Fruit fly (Drosophila melanogaster) whole organism, embryonic: Measurements from ENCODE around the gene CG43694.
A peak's percentile ranks its signal among the peaks of the same experiment; 100 is the strongest.

Source experiments
- Antp ChIP-seq: fragments of 200-800 bp; sonication (Bioruptor generic); optimal IDR thresholded peaks from 3 replicates; lab custom pipeline; 2016; ENCODE audit warnings: missing biosample characterization, missing genetic modification characterization
- B-H2 ChIP-seq: fragments of 200-800 bp; sonication (Bioruptor generic); optimal IDR thresholded peaks from 2 replicates; lab custom pipeline; 2018; ENCODE audit warnings: missing biosample characterization, mild to moderate bottlenecking, missing genetic modification characterization
- CG10209 ChIP-seq: fragments of 200-800 bp; sonication (Bioruptor generic); optimal IDR thresholded peaks from 3 replicates; lab custom pipeline; 2017; ENCODE audit warnings: missing biosample characterization, mild to moderate bottlenecking, missing genetic modification characterization, missing genetic modification reagents
- CG11456 ChIP-seq: fragments of 200-800 bp; sonication (Bioruptor generic); IDR thresholded peaks from 3 replicates; pipeline ENCODE4 v1.3.6; 2022; ENCODE audit warnings: missing biosample characterization, missing genetic modification characterization
- CG12236 ChIP-seq: fragments of 200-800 bp; sonication (Bioruptor generic); optimal IDR thresholded peaks from 2 replicates; lab custom pipeline; 2016; ENCODE audit warnings: missing biosample characterization, missing genetic modification characterization
- CG13424 ChIP-seq: fragments of 200-800 bp; sonication (Bioruptor generic); optimal IDR thresholded peaks from 2 replicates; lab custom pipeline; 2019; ENCODE audit warnings: missing biosample characterization, mild to moderate bottlenecking, missing genetic modification characterization, moderate library complexity
- CG14710 ChIP-seq: fragments of 200-800 bp; sonication (Bioruptor generic); optimal IDR thresholded peaks from 3 replicates; lab custom pipeline; 2019; ENCODE audit warnings: missing biosample characterization, mild to moderate bottlenecking, missing genetic modification characterization, moderate library complexity
- CG15073 ChIP-seq: fragments of 200-800 bp; sonication (Bioruptor generic); optimal IDR thresholded peaks from 2 replicates; lab custom pipeline; 2016; ENCODE audit warnings: missing biosample characterization, missing genetic modification characterization
- CG17328 ChIP-seq: fragments of 200-800 bp; sonication (Bioruptor generic); IDR thresholded peaks from 2 replicates; pipeline ENCODE4 v1.3.6; 2022; ENCODE audit warnings: missing biosample characterization, missing genetic modification characterization
- CG17802 ChIP-seq: fragments of 200-800 bp; sonication (Bioruptor generic); optimal IDR thresholded peaks from 2 replicates; lab custom pipeline; 2018; ENCODE audit warnings: missing biosample characterization, mild to moderate bottlenecking, missing genetic modification characterization, moderate library complexity
- CG18764 ChIP-seq: fragments of 200-800 bp; sonication (Bioruptor generic); optimal IDR thresholded peaks from 3 replicates; lab custom pipeline; 2016; ENCODE audit warnings: missing biosample characterization, missing genetic modification characterization
- CG3407 ChIP-seq: fragments of 200-800 bp; sonication (Bioruptor generic); optimal IDR thresholded peaks from 2 replicates; lab custom pipeline; 2018; ENCODE audit warnings: missing biosample characterization, mild to moderate bottlenecking, missing genetic modification characterization
- CG3847 ChIP-seq: fragments of 200-800 bp; sonication (Bioruptor generic); IDR thresholded peaks from 2 replicates; pipeline ENCODE4 v1.3.6; 2022; ENCODE audit warnings: missing biosample characterization, missing genetic modification characterization
- CG5953 ChIP-seq: fragments of 200-800 bp; sonication (Bioruptor generic); IDR thresholded peaks from 2 replicates; pipeline ENCODE4 v1.3.6; 2022; ENCODE audit warnings: missing biosample characterization, missing genetic modification characterization
- CG7556 ChIP-seq: fragments of 200-800 bp; sonication (Bioruptor generic); optimal IDR thresholded peaks from 2 replicates; lab custom pipeline; 2017; ENCODE audit warnings: missing biosample characterization, mild to moderate bottlenecking, missing genetic modification characterization
- CG8478 ChIP-seq: fragments of >200 bp; optimal IDR thresholded peaks from 2 replicates; lab custom pipeline; 2018
- CG8924 ChIP-seq: fragments of 200-800 bp; optimal IDR thresholded peaks from 3 replicates; lab custom pipeline; 2019; ENCODE audit warnings: missing biosample characterization, mild to moderate bottlenecking, missing genetic modification characterization, moderate library complexity
- Dek ChIP-seq: fragments of 200-800 bp; sonication (Bioruptor generic); optimal IDR thresholded peaks from 3 replicates; lab custom pipeline; 2019; ENCODE audit warnings: missing biosample characterization, mild to moderate bottlenecking, missing genetic modification characterization, moderate library complexity
- H15 ChIP-seq: fragments of 200-800 bp; sonication (Bioruptor generic); IDR thresholded peaks from 3 replicates; pipeline ENCODE4 v1.3.6; 2022; ENCODE audit warnings: missing biosample characterization, missing genetic modification characterization
- HLH3B ChIP-seq: fragments of 200-800 bp; sonication (Bioruptor generic); IDR thresholded peaks from 2 replicates; pipeline ENCODE4 v1.3.6; 2022; ENCODE audit warnings: missing biosample characterization, missing genetic modification characterization
- Hr3 ChIP-seq: fragments of 200-800 bp; sonication (Bioruptor generic); optimal IDR thresholded peaks from 3 replicates; lab custom pipeline; 2016; ENCODE audit warnings: missing biosample characterization, missing genetic modification characterization
- Mes4 ChIP-seq: fragments of 200-800 bp; sonication (Bioruptor generic); optimal IDR thresholded peaks from 2 replicates; lab custom pipeline; 2016; ENCODE audit warnings: missing biosample characterization, missing genetic modification characterization
- Oaz ChIP-seq: fragments of 200-800 bp; sonication (Bioruptor generic); IDR thresholded peaks from 2 replicates; pipeline ENCODE4 v1.3.6; 2022; ENCODE audit warnings: missing biosample characterization, missing genetic modification characterization
- Oli ChIP-seq: fragments of 200-800 bp; sonication (Bioruptor generic); optimal IDR thresholded peaks from 2 replicates; lab custom pipeline; 2018; ENCODE audit warnings: missing biosample characterization, mild to moderate bottlenecking, missing genetic modification characterization, moderate library complexity
- Poxn ChIP-seq: fragments of 200-800 bp; sonication (Bioruptor generic); IDR thresholded peaks from 2 replicates; pipeline ENCODE4 v1.3.6; 2022; ENCODE audit warnings: missing biosample characterization, missing genetic modification characterization
- Rx ChIP-seq: fragments of 200-800 bp; sonication (Bioruptor generic); IDR thresholded peaks from 2 replicates; pipeline ENCODE4 v1.3.6; 2022; ENCODE audit warnings: missing biosample characterization, missing genetic modification characterization
- ab ChIP-seq: fragments of 200-800 bp; sonication (Bioruptor generic); optimal IDR thresholded peaks from 2 replicates; lab custom pipeline; 2016; ENCODE audit warnings: missing biosample characterization, missing genetic modification characterization
- ap ChIP-seq: fragments of 200-800 bp; sonication (Bioruptor generic); IDR thresholded peaks from 2 replicates; pipeline ENCODE4 v1.3.6; 2022; ENCODE audit warnings: missing biosample characterization, missing genetic modification characterization
- ase ChIP-seq: fragments of 200-800 bp; sonication (Bioruptor generic); IDR thresholded peaks from 3 replicates; pipeline ENCODE4 v1.3.6; 2022; ENCODE audit warnings: missing biosample characterization, missing genetic modification characterization
- az2 ChIP-seq: fragments of 200-800 bp; sonication (Bioruptor generic); optimal IDR thresholded peaks from 3 replicates; lab custom pipeline; 2016; ENCODE audit warnings: missing biosample characterization, missing genetic modification characterization
- chm ChIP-seq: fragments of 200-800 bp; sonication (Bioruptor generic); IDR thresholded peaks from 2 replicates; pipeline ENCODE4 v1.3.6; 2022; ENCODE audit warnings: missing biosample characterization, missing genetic modification characterization
- crol ChIP-seq: fragments of 200-800 bp; sonication (Bioruptor generic); IDR thresholded peaks from 2 replicates; pipeline ENCODE4 v1.3.6; 2022; ENCODE audit warnings: missing biosample characterization, missing genetic modification characterization
- dan ChIP-seq: fragments of 200-800 bp; sonication (Bioruptor generic); IDR thresholded peaks from 2 replicates; pipeline ENCODE4 v1.3.6; 2022; ENCODE audit warnings: missing biosample characterization, missing genetic modification characterization
- fd96Cb ChIP-seq: fragments of 200-800 bp; sonication (Bioruptor generic); optimal IDR thresholded peaks from 2 replicates; lab custom pipeline; 2018; ENCODE audit warnings: missing biosample characterization, mild to moderate bottlenecking, missing genetic modification characterization, moderate library complexity
- fru ChIP-seq: fragments of >200 bp; optimal IDR thresholded peaks from 2 replicates; lab custom pipeline; 2017
- gcm ChIP-seq: fragments of 200-800 bp; sonication (Bioruptor generic); optimal IDR thresholded peaks from 2 replicates; lab custom pipeline; 2019; ENCODE audit warnings: missing biosample characterization, mild to moderate bottlenecking, missing genetic modification characterization, moderate library complexity
- gem ChIP-seq: fragments of 200-800 bp; sonication (Bioruptor generic); optimal IDR thresholded peaks from 2 replicates; lab custom pipeline; 2019; ENCODE audit warnings: missing biosample characterization, mild to moderate bottlenecking, missing genetic modification characterization, moderate library complexity
- grau ChIP-seq: fragments of 200-800 bp; optimal IDR thresholded peaks from 3 replicates; lab custom pipeline; 2019; ENCODE audit warnings: missing biosample characterization, mild to moderate bottlenecking, missing genetic modification characterization, moderate library complexity
- gsb ChIP-seq: fragments of 200-800 bp; sonication (Bioruptor generic); IDR thresholded peaks from 2 replicates; pipeline ENCODE4 v1.3.6; 2022; ENCODE audit warnings: missing biosample characterization, missing genetic modification characterization
- hkb ChIP-seq, 2 experiments: fragments of 200-800 bp in 1 of 2; fragments of >200 bp in 1 of 2; sonication (Bioruptor generic) in 1 of 2; IDR thresholded peaks in 1 of 2; optimal IDR thresholded peaks in 1 of 2; 2 replicates each; pipeline versions ENCODE4 v1.3.6 to Lab custom; 2017 to 2022; ENCODE audit warnings: missing biosample characterization in 1 of 2, missing genetic modification characterization in 1 of 2
- kah ChIP-seq: fragments of 200-800 bp; sonication (Bioruptor generic); optimal IDR thresholded peaks from 2 replicates; lab custom pipeline; 2018; ENCODE audit warnings: missing biosample characterization, mild to moderate bottlenecking, missing genetic modification characterization
- ken ChIP-seq: fragments of 200-800 bp; sonication (Bioruptor generic); IDR thresholded peaks from 3 replicates; pipeline ENCODE4 v1.3.6; 2022; ENCODE audit warnings: missing biosample characterization, missing genetic modification characterization
- lab ChIP-seq: fragments of 200-800 bp; sonication (Bioruptor generic); optimal IDR thresholded peaks from 3 replicates; lab custom pipeline; 2017; ENCODE audit warnings: missing biosample characterization, missing genetic modification characterization, mild to moderate bottlenecking, moderate library complexity, missing genetic modification reagents
- lmd ChIP-seq: fragments of 200-800 bp; sonication (Bioruptor generic); IDR thresholded peaks from 2 replicates; pipeline ENCODE4 v1.3.6; 2022; ENCODE audit warnings: missing biosample characterization, missing genetic modification characterization
- maf-S ChIP-seq: fragments of 200-800 bp; sonication (Bioruptor generic); optimal IDR thresholded peaks from 2 replicates; lab custom pipeline; 2016; ENCODE audit warnings: missing biosample characterization, missing genetic modification characterization
- pros ChIP-seq: fragments of 200-800 bp; sonication (Bioruptor generic); optimal IDR thresholded peaks from 3 replicates; lab custom pipeline; 2019; ENCODE audit warnings: missing biosample characterization, mild to moderate bottlenecking, missing genetic modification characterization, moderate library complexity
- pum ChIP-seq: fragments of 200-800 bp; sonication (Bioruptor generic); optimal IDR thresholded peaks from 2 replicates; lab custom pipeline; 2016; ENCODE audit warnings: missing biosample characterization, missing genetic modification characterization
- row ChIP-seq: fragments of 200-800 bp; sonication (Bioruptor generic); IDR thresholded peaks from 3 replicates; pipeline ENCODE4 v1.3.6; 2022; ENCODE audit warnings: missing biosample characterization, missing genetic modification characterization
- sd ChIP-seq: fragments of 200-800 bp; sonication (Bioruptor generic); optimal IDR thresholded peaks from 3 replicates; lab custom pipeline; 2018; ENCODE audit warnings: missing biosample characterization, mild to moderate bottlenecking, missing genetic modification characterization, moderate library complexity
- sens ChIP-seq: fragments of 200-800 bp; sonication (Bioruptor generic); peaks from one replicate; lab custom pipeline; 2016; ENCODE audit warnings: missing biosample characterization, missing genetic modification characterization
- ttk ChIP-seq: fragments of 200-800 bp; sonication (Bioruptor generic); IDR thresholded peaks from 2 replicates; pipeline ENCODE4 v2.1.2; 2022; ENCODE audit warnings: missing biosample characterization, missing genetic modification characterization
- wek ChIP-seq: fragments of 200-800 bp; sonication (Bioruptor generic); optimal IDR thresholded peaks from 3 replicates; lab custom pipeline; 2018; ENCODE audit warnings: missing biosample characterization, mild to moderate bottlenecking, missing genetic modification characterization, moderate library complexity

The CG43694 gene

dm6 chr3R:23386907-23387306 lies 38.9 kb downstream of the CG43694 start (continued):
- TF ChIP-seq CG10209 (GFP tag; lab: Kevin White, UChicago) (peak; percentile 24), pros (GFP tag; lab: Kevin White, UChicago) (no peak), ttk (GFP tag; lab: Robert Waterston, UW) (peak; percentile 34; the same call in 1 of the 2 replicates), CG18764 (GFP tag; lab: Kevin White, UChicago) (no peak), CG17328 (GFP tag; lab: Robert Waterston, UW) (peak; percentile 65), row (GFP tag; lab: Robert Waterston, UW) (peak; percentile 59), ken (GFP tag; lab: Robert Waterston, UW) (peak; percentile 61; the same call in 2 of the 3 replicates), CG11456 (GFP tag; lab: Robert Waterston, UW) (no peak), CG8924 (peak; percentile 32), crol (0 out of 2 replicates have a peak, but pooled peaks have one; percentile 35), fru (no peak), CG17802 (tag; lab: Kevin White, UChicago) (peak; percentile 24), Oaz (GFP tag; lab: Robert Waterston, UW) (peak; percentile 32; the same call in 1 of the 2 replicates), ase (GFP tag; lab: Robert Waterston, UW) (peak; percentile 43; the same call in 1 of the 3 replicates), maf-S (no peak), CG14710 (tag; lab: Kevin White, UChicago) (peak; percentile 45), Rx (GFP tag; lab: Robert Waterston, UW) (no peak), ap (GFP tag; lab: Robert Waterston, UW) (peak; percentile 55), fd96Cb (tag; lab: Kevin White, UChicago) (peak; percentile 61), dan (GFP tag; lab: Robert Waterston, UW) (no peak), wek (GFP tag; lab: Kevin White, UChicago) (no peak), Mes4 (GFP tag; lab: Kevin White, UChicago) (peak; percentile 22), grau (tag; lab: Kevin White, UChicago) (peak; percentile 45), lmd (GFP tag; lab: Robert Waterston, UW) (peak; percentile 29; the same call in 1 of the 2 replicates), H15 (GFP tag; lab: Robert Waterston, UW) (0 out of 3 replicates have a peak, but pooled peaks have one; percentile 37), CG8478 (lab: Kevin White, UChicago) (no peak), hkb (optimal IDR thresholded peaks at IDR 0.05; lab: Kevin White, UChicago) (no peak), hkb (GFP tag; IDR thresholded peaks at IDR 0.05; lab: Robert Waterston, UW) (peak; percentile 66), sens (GFP tag; lab: Kevin White, UChicago) (peak; percentile 91), CG7556 (peak; percentile 32), pum (peak; percentile 46), Hr3 (GFP tag; lab: Kevin White, UChicago) (peak; percentile 38), ab (GFP tag; lab: Kevin White, UChicago) (no peak), gem (tag; lab: Kevin White, UChicago) (peak; percentile 79), Dek (tag; lab: Kevin White, UChicago) (peak; percentile 9), Poxn (GFP tag; lab: Robert Waterston, UW) (no peak), CG5953 (GFP tag; lab: Robert Waterston, UW) (peak; percentile 39; the same call in 1 of the 2 replicates), CG3407 (GFP tag; lab: Kevin White, UChicago) (peak; percentile 30), kah (GFP tag; lab: Kevin White, UChicago) (no peak), CG15073 (no peak), gcm (GFP tag; lab: Kevin White, UChicago) (peak; percentile 48), B-H2 (GFP tag; lab: Kevin White, UChicago) (no peak), Antp (GFP tag; lab: Kevin White, UChicago) (peak; percentile 4), chm (GFP tag; lab: Robert Waterston, UW) (no peak), lab (GFP tag; lab: Kevin White, UChicago) (peak; percentile 23), Oli (tag; lab: Kevin White, UChicago) (peak; percentile 54), gsb (no peak), HLH3B (GFP tag; lab: Robert Waterston, UW) (no peak), az2 (GFP tag; lab: Kevin White, UChicago) (peak; percentile 62), sd (tag; lab: Kevin White, UChicago) (no peak), CG12236 (GFP tag; lab: Kevin White, UChicago) (peak; percentile 9), CG13424 (tag; lab: Kevin White, UChicago) (peak; percentile 49), CG3847 (no peak)
